Worm (Caenorhabditis elegans) whole organism, young adult: ENCODE results near the gene ZK177.9.

Experiments used
- hrde-1 ChIP-seq: sonication (generic microtip); optimal IDR thresholded peaks from 2 replicates; lab custom pipeline; 2016; ENCODE audit warnings: missing genetic modification characterization, mild to moderate bottlenecking, missing compliant biosample characterization, moderate library complexity, missing genotype, missing genetic modification reagents, borderline replicate concordance
- nfya-2 ChIP-seq: fragments of 200-800 bp; sonication (Bioruptor generic); IDR thresholded peaks from 2 replicates; pipeline ENCODE4 v1.3.6; 2022; ENCODE audit warnings: missing genetic modification reagents, missing genetic modification characterization, missing compliant biosample characterization

ce11 chrII:5533642-5534041, 16.1 kb upstream of the ZK177.9 start, which contains the start of gene hlh-26:
- TF ChIP-seq hrde-1 (tag; lab: Kevin White, UChicago) (no peak), nfya-2 (GFP tag; lab: Robert Waterston, UW) (no peak)
